Worm (Caenorhabditis elegans): Measurements from ENCODE around the gene sur-7.
A peak's percentile ranks its signal among the peaks of the same experiment; 100 is the strongest.

Gene sur-7

DNA sequence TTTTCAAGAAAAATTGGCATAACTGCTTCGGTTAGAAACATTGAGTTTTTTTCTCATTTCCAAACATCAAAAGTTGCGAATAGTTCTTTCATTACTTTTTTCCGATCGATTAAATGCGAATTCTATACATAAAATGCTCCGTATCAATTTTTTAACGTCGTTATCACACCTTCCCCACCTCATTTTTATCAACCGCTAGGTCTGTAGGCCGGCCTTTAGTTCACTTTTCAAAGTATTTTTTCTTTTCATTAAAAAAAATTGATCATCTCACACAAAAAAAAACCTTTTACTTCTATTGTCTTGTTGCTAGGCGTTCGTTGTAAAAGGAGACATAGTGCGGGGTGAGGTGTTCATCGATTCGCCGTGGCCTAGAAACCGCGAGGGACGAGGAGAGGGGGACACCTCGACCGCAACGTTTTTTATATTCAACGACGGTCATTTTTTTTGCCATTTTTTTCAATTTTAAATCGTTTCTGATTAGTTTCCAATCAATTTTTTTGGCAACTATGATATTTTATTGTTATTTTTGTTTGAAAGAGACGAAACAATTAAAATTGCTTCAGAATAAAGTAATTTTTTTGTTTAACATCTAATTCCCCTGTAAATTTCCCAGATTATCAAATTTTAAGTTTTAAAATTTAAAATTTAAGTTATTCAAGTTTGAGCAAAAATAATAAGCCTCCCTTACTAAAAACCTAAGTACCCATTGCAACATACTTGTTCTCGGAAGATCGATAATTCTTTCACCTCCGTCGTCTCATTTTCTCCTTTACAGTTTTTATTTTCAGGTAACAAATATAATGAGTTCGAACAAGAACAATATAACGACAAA, at the start of gene sur-7:
TSS of gene sur-7 (plus strand) at position 782 of the 832 bp plus-strand sequence.
- no peak for TF ChIP-seq nhr-237 (tag; optimal IDR thresholded peaks at IDR 0.05)
- TF ChIP-seq nhr-2 (tag; optimal IDR thresholded peaks at IDR 0.05) = no peak
- no peak for TF ChIP-seq ces-1 (GFP tag; optimal IDR thresholded peaks at IDR 0.05)
- TF ChIP-seq ceh-83 (GFP tag; optimal IDR thresholded peaks at IDR 0.05) = no peak
- TF ChIP-seq pha-4 (tag; optimal IDR thresholded peaks at IDR 0.05) = no peak
- TF ChIP-seq unc-120 (tag; optimal IDR thresholded peaks at IDR 0.05; ENCODE audit: poor library complexity, severe bottlenecking) = no peak
- no peak for TF ChIP-seq drap-1 (GFP tag; optimal IDR thresholded peaks at IDR 0.05)
- no peak for TF ChIP-seq flh-1 (GFP tag; optimal IDR thresholded peaks at IDR 0.05)
- no peak for TF ChIP-seq sem-2 (GFP tag; optimal IDR thresholded peaks at IDR 0.05)
- no peak for TF ChIP-seq nhr-76 (tag; optimal IDR thresholded peaks at IDR 0.05)

ce11 chrX:16327229-16327628, 49.2 kb upstream of the sur-7 start:
- TF ChIP-seq zip-8 (tag; optimal IDR thresholded peaks at IDR 0.05) = peak; percentile 8
- TF ChIP-seq lin-13 (tag; optimal IDR thresholded peaks at IDR 0.05) = no peak
- TF ChIP-seq mep-1 (tag; optimal IDR thresholded peaks at IDR 0.05) = no peak
- no peak for TF ChIP-seq snpc-4 (tag; optimal IDR thresholded peaks at IDR 0.05)
- TF ChIP-seq elt-1 (tag; optimal IDR thresholded peaks at IDR 0.05; ENCODE audit: borderline replicate concordance, insufficient read depth) = no peak
- TF ChIP-seq lin-32 (GFP tag; optimal IDR thresholded peaks at IDR 0.05) = no peak

DNA sequence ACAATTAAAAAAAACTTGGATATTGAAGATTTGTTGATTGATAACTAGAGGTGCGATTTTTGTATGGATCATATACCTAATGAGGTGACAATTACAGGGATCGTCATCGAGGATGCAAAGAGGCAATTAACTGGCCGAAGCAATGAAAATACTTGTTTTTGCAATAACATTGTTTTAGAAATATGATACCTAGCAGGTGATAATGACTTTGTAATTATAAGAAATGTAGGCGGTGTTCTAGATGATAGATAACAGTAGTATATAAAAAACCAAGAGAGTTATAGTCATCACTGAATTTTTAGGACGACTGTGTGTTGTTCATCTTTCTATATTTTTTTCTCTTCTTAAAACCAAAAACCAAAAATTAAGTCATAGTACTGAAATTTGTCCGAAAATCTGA, 48.1 kb upstream of the sur-7 start, which contains the start of gene C11G6.2:
TSS of gene C11G6.2 (plus strand) at position 301 of the 400 bp plus-strand sequence.
- TF ChIP-seq drap-1 (GFP tag; optimal IDR thresholded peaks at IDR 0.05) = no peak

ce11 chrX:16331425-16331824, 45.0 kb upstream of the sur-7 start:
- TF ChIP-seq nhr-2 (tag; optimal IDR thresholded peaks at IDR 0.05) (no peak), snpc-4 (tag; optimal IDR thresholded peaks at IDR 0.05) (no peak), ces-1 (GFP tag; optimal IDR thresholded peaks at IDR 0.05) (no peak), ceh-43 (GFP tag; optimal IDR thresholded peaks at IDR 0.05) (no peak)

- TF ChIP-seq nhr-2 (tag; optimal IDR thresholded peaks at IDR 0.05) (peak; percentile 15), ceh-43 (GFP tag; optimal IDR thresholded peaks at IDR 0.05) (no peak), unc-62 (GFP tag; optimal IDR thresholded peaks at IDR 0.05) (peak; percentile 54), mep-1 (tag; optimal IDR thresholded peaks at IDR 0.05) (peak; percentile 74), ham-2 (GFP tag; optimal IDR thresholded peaks at IDR 0.05) (peak; percentile 56), ces-1 (GFP tag; optimal IDR thresholded peaks at IDR 0.05) (peak; percentile 64), nhr-28 (tag; optimal IDR thresholded peaks at IDR 0.05) (no peak), elt-1 (tag; optimal IDR thresholded peaks at IDR 0.05; ENCODE audit: borderline replicate concordance, insufficient read depth) (no peak), pha-4 (tag; optimal IDR thresholded peaks at IDR 0.05) (peak; percentile 94), hlh-1 (tag; optimal IDR thresholded peaks at IDR 0.05) (peak; percentile 71)
These were observed 44.4 kb upstream of the sur-7 start, which contains the start of gene taf-3 for ce11 chrX:16331932-16332485. Gene taf-3, plus strand, starts transcription at chrX:16332435.

DNA sequence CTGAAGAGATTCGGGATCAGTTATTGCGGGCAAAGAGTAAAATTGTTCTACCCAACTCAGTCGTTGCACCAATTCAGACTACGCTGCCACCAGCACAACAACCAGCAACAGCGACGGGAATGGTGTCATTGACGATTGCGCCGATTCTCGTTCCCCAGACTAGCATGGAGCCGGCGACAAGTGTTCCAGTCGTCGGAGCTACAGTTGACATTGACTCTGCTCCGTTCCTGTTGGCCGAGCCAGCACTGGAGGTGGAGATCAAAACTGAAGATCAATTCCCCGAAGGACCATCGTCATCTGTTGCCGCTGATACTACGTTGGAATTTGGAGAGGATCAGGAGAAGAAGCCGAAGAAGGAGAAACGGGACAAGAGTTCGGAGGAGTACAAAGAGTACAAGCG, 41.0 kb upstream of the sur-7 start:
- TF ChIP-seq nhr-2 (tag; optimal IDR thresholded peaks at IDR 0.05) = no peak
- TF ChIP-seq cnd-1 (tag; optimal IDR thresholded peaks at IDR 0.05) = no peak
- TF ChIP-seq ces-1 (GFP tag; optimal IDR thresholded peaks at IDR 0.05) = no peak
- TF ChIP-seq mls-2 (tag; optimal IDR thresholded peaks at IDR 0.05) = no peak
- TF ChIP-seq unc-39 (tag; optimal IDR thresholded peaks at IDR 0.05) = no peak
- no peak for TF ChIP-seq unc-120 (tag; optimal IDR thresholded peaks at IDR 0.05; ENCODE audit: poor library complexity, severe bottlenecking)
- TF ChIP-seq blmp-1 (tag; optimal IDR thresholded peaks at IDR 0.05) = no peak
- TF ChIP-seq pha-4 (tag; optimal IDR thresholded peaks at IDR 0.05) = no peak
- TF ChIP-seq lin-13 (tag; optimal IDR thresholded peaks at IDR 0.05) = no peak

DNA sequence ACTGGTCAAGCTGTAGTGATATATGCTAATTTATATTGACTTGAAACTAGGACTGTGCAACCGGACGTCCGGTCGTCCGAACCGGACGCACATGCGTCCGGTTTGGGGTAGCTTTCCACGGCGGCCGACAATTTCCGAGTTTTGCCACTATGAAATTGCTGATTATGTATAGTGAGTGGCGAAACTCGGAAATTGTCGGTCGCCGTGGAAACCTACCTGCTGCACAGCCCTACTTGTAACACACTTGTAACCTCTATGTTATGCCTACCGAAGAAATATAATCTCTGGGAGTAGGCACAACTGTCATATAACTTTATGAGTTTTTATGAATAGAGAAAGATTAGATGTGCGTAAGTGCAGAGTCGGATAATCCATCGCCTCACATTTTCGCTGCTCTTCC, 39.4 kb upstream of the sur-7 start:
- no peak for TF ChIP-seq ces-1 (GFP tag; optimal IDR thresholded peaks at IDR 0.05)
- TF ChIP-seq mep-1 (tag; optimal IDR thresholded peaks at IDR 0.05) = no peak
- TF ChIP-seq ceh-43 (GFP tag; optimal IDR thresholded peaks at IDR 0.05) = no peak
- no peak for TF ChIP-seq ceh-83 (GFP tag; optimal IDR thresholded peaks at IDR 0.05)
- TF ChIP-seq unc-39 (tag; optimal IDR thresholded peaks at IDR 0.05) = no peak
- TF ChIP-seq lsy-2 (tag; optimal IDR thresholded peaks at IDR 0.05) = no peak
- TF ChIP-seq flh-1 (GFP tag; optimal IDR thresholded peaks at IDR 0.05) = no peak
- TF ChIP-seq unc-120 (tag; optimal IDR thresholded peaks at IDR 0.05; ENCODE audit: poor library complexity, severe bottlenecking) = no peak
- no peak for TF ChIP-seq snpc-4 (tag; optimal IDR thresholded peaks at IDR 0.05)
- no peak for TF ChIP-seq ztf-11 (tag; optimal IDR thresholded peaks at IDR 0.05)
- TF ChIP-seq lin-32 (GFP tag; optimal IDR thresholded peaks at IDR 0.05) = no peak
- TF ChIP-seq nhr-76 (tag; optimal IDR thresholded peaks at IDR 0.05) = no peak
- TF ChIP-seq bed-3 (GFP tag; optimal IDR thresholded peaks at IDR 0.05) = no peak
